Fruit fly (Drosophila melanogaster): ENCODE data around the gene CG14879.

The CG14879 gene

DNA sequence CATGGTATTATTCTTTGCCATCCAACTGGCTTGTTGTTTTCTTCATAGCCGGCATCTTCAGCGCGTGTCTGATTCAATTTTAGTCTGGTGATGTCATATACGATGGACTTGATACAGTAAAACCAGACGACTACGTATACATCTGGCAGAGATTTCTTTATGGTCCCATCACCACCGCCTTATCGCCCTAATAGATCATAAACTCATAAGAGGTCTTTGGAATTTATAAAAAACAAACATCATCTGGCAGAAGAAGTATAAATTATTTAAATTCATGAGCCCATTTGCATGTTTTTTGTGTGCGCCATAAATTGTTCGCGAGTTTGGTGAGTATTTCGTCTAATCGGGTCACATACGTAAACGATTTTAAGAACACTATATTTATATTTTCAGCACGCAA lies 737 bp downstream of the CG14879 start (continued):
- TF ChIP-seq HmgZ (tag; optimal IDR thresholded peaks at IDR 0.05) (no peak), CG8388 (GFP tag; optimal IDR thresholded peaks at IDR 0.05) (no peak), CG6689 (GFP tag; IDR thresholded peaks at IDR 0.05) (no peak), CG34376 (GFP tag; optimal IDR thresholded peaks at IDR 0.05) (peak; percentile 55), CG34422 (GFP tag; IDR thresholded peaks at IDR 0.05) (no peak), knrl (GFP tag; IDR thresholded peaks at IDR 0.05; ENCODE audit: partially characterized antibody) (no peak), CrebB (tag; optimal IDR thresholded peaks at IDR 0.05) (no peak), CG32532 (GFP tag; IDR thresholded peaks at IDR 0.05) (0 out of 2 replicates have a peak, but pooled peaks have one; percentile 12), fd3F (GFP tag; optimal IDR thresholded peaks at IDR 0.05) (no peak), CG4707 (GFP tag; optimal IDR thresholded peaks at IDR 0.05) (no peak), Oaz (GFP tag; IDR thresholded peaks at IDR 0.05) (no peak), fd96Cb (tag; optimal IDR thresholded peaks at IDR 0.05) (no peak), abd-A (tag; optimal IDR thresholded peaks at IDR 0.05) (peak; percentile 98), kni (GFP tag; optimal IDR thresholded peaks at IDR 0.05) (no peak), CoRest (tag; optimal IDR thresholded peaks at IDR 0.05) (no peak), grau (tag; optimal IDR thresholded peaks at IDR 0.05) (peak; percentile 42), CG7839 (tag; optimal IDR thresholded peaks at IDR 0.05) (no peak), CG18599 (GFP tag; optimal IDR thresholded peaks at IDR 0.05) (no peak), gsb-n (tag; optimal IDR thresholded peaks at IDR 0.05) (no peak), Pdp1 (GFP tag; optimal IDR thresholded peaks at IDR 0.05) (peak in 1 of 2 experiments; percentile 20), hb (GFP tag; IDR thresholded peaks at IDR 0.05; ENCODE audit: partially characterized antibody) (no peak), Deaf1 (tag; optimal IDR thresholded peaks at IDR 0.05) (no peak), gro (GFP tag; optimal IDR thresholded peaks at IDR 0.05) (peak; percentile 51), Hand (GFP tag; optimal IDR thresholded peaks at IDR 0.05) (no peak), ATbp (GFP tag; optimal IDR thresholded peaks at IDR 0.05) (no peak), mirr (GFP tag; optimal IDR thresholded peaks at IDR 0.05) (no peak), Lim3 (GFP tag; IDR thresholded peaks at IDR 0.05) (no peak), CG10543 (GFP tag; optimal IDR thresholded peaks at IDR 0.05) (peak; percentile 48), maf-S (GFP tag; optimal IDR thresholded peaks at IDR 0.05) (no peak), ase (GFP tag; IDR thresholded peaks at IDR 0.05) (no peak), ranshi (GFP tag; IDR thresholded peaks at IDR 0.05) (no peak), CG2199 (GFP tag; IDR thresholded peaks at IDR 0.05) (no peak), ci (GFP tag; IDR thresholded peaks at IDR 0.05) (no peak), CG17912 (GFP tag; optimal IDR thresholded peaks at IDR 0.05) (no peak), lab (GFP tag; optimal IDR thresholded peaks at IDR 0.05) (no peak), vvl (GFP tag; IDR thresholded peaks at IDR 0.05) (peak; percentile 68; the same call in 1 of the 2 replicates), ara (GFP tag; IDR thresholded peaks at IDR 0.05) (no peak), HHEX (GFP tag; optimal IDR thresholded peaks at IDR 0.05) (no peak), CG18476 (GFP tag; optimal IDR thresholded peaks at IDR 0.05) (no peak), CG10654 (GFP tag; optimal IDR thresholded peaks at IDR 0.05) (no peak), CG5180 (GFP tag; optimal IDR thresholded peaks at IDR 0.05) (no peak), btn (GFP tag; optimal IDR thresholded peaks at IDR 0.05) (no peak), CG1602 (GFP tag; optimal IDR thresholded peaks at IDR 0.05) (no peak), CG17359 (tag; optimal IDR thresholded peaks at IDR 0.05) (no peak), caup (GFP tag; optimal IDR thresholded peaks at IDR 0.05; ENCODE audit: severe bottlenecking) (no peak), CG4820 (GFP tag; optimal IDR thresholded peaks at IDR 0.05) (no peak), CG12659 (GFP tag; optimal IDR thresholded peaks at IDR 0.05) (no peak), ERR (GFP tag; optimal IDR thresholded peaks at IDR 0.05) (no peak), CG31365 (tag; optimal IDR thresholded peaks at IDR 0.05) (no peak), Nf-YC (tag; optimal IDR thresholded peaks at IDR 0.05) (no peak)
